Worm (Caenorhabditis elegans): Measurements from ENCODE around the gene K08B12.1.

K08B12.1 gene

DNA sequence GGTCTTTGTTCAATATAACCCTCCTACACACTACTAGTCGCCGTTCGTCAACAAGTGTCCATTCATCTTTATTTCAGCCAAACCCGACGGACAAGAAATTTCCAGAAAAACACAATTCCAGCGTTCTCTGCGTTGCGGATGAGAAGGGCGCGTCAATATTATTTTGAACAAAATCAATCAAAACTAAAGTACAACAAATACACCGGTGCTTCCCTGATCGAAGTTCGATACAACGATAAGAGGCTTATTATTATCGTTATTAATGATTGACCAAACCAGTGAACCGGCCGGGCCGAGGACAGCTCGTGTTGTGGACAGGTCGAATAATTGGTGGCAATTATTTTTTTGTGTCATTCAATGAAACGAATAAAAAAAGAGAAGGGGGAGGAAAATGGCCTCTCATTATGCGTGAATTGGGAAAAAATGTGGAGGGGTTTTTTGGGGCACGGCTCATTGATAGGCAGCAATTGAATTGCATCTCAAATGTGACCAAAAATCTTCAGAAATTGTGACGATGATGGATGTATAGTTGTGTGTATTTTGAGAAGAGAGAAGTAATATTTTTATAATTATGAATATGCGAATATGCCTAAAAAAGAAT is 28.4 kb upstream of the K08B12.1 start:
- TF ChIP-seq ztf-25 (GFP tag; IDR thresholded peaks at IDR 0.05) (no peak), B0336.3 (GFP tag; IDR thresholded peaks at IDR 0.05) (0 out of 2 replicates have a peak, but pooled peaks have one; percentile 26), ccch-3 (GFP tag; optimal IDR thresholded peaks at IDR 0.05) (no peak), Y53G8AR.9 (GFP tag; conservative IDR thresholded peaks at IDR 0.05) (no peak), akir-1 (GFP tag; optimal IDR thresholded peaks at IDR 0.05) (no peak), ceh-58 (GFP tag; IDR thresholded peaks at IDR 0.05) (no peak), repo-1 (tag; optimal IDR thresholded peaks at IDR 0.05) (no peak), attf-5 (GFP tag; optimal IDR thresholded peaks at IDR 0.05) (peak; percentile 16), F37B4.10 (GFP tag; IDR thresholded peaks at IDR 0.05) (no peak), dox-1 (GFP tag; IDR thresholded peaks at IDR 0.05) (peak; percentile 40; the same call in 1 of the 2 replicates), lin-26 (GFP tag; IDR thresholded peaks at IDR 0.05) (no peak), pbrm-1 (GFP tag; IDR thresholded peaks at IDR 0.05) (no peak), nfyb-1 (GFP tag; IDR thresholded peaks at IDR 0.05) (no peak), mes-4 (tag; optimal IDR thresholded peaks at IDR 0.05) (no peak), ztf-26 (tag; optimal IDR thresholded peaks at IDR 0.05) (no peak), hlh-12 (tag; optimal IDR thresholded peaks at IDR 0.05) (no peak), nhr-80 (tag; optimal IDR thresholded peaks at IDR 0.05) (peak; percentile 89), snpc-3.4 (tag; optimal IDR thresholded peaks at IDR 0.05) (no peak), B0019.2 (GFP tag; conservative IDR thresholded peaks at IDR 0.05) (no peak), let-607 (tag; optimal IDR thresholded peaks at IDR 0.05) (no peak), dpff-1 (tag; optimal IDR thresholded peaks at IDR 0.05) (no peak), zfh-2 (GFP tag; conservative IDR thresholded peaks at IDR 0.05) (0 out of 2 replicates have a peak, but pooled peaks have one; percentile 22), ztf-28 (GFP tag; IDR thresholded peaks at IDR 0.05) (no peak), tlf-1 (GFP tag; optimal IDR thresholded peaks at IDR 0.05) (peak; percentile 19), nhr-179 (tag; optimal IDR thresholded peaks at IDR 0.05) (no peak), F10E7.11 (tag; optimal IDR thresholded peaks at IDR 0.05) (no peak), aptf-3 (GFP tag; IDR thresholded peaks at IDR 0.05) (no peak), F55B11.4 (tag; optimal IDR thresholded peaks at IDR 0.05; ENCODE audit: borderline replicate concordance, insufficient read depth) (no peak), nhr-90 (tag; optimal IDR thresholded peaks at IDR 0.05) (no peak), K12H6.12 (tag; optimal IDR thresholded peaks at IDR 0.05) (peak; percentile 27), attf-6 (GFP tag; IDR thresholded peaks at IDR 0.05) (no peak), sptf-2 (GFP tag; optimal IDR thresholded peaks at IDR 0.05) (no peak), F23B12.7 (tag; optimal IDR thresholded peaks at IDR 0.05; ENCODE audit: insufficient read depth) (no peak), athp-1 (tag; optimal IDR thresholded peaks at IDR 0.05) (no peak), T26A5.8 (tag; optimal IDR thresholded peaks at IDR 0.05) (no peak), egrh-3 (GFP tag; IDR thresholded peaks at IDR 0.05) (no peak), F57A8.1 (GFP tag; optimal IDR thresholded peaks at IDR 0.05) (no peak), snpc-1.3 (tag; optimal IDR thresholded peaks at IDR 0.05; ENCODE audit: insufficient read depth) (no peak), madf-6 (GFP tag; IDR thresholded peaks at IDR 0.05) (no peak), ceh-91 (GFP tag; IDR thresholded peaks at IDR 0.05) (no peak), mxl-1 (tag; optimal IDR thresholded peaks at IDR 0.05) (no peak), bed-2 (GFP tag; IDR thresholded peaks at IDR 0.05) (no peak), ZK185.1 (tag; optimal IDR thresholded peaks at IDR 0.05; ENCODE audit: poor library complexity, severe bottlenecking) (no peak), C17E4.6 (GFP tag; IDR thresholded peaks at IDR 0.05) (no peak), D2030.7 (GFP tag; IDR thresholded peaks at IDR 0.05) (no peak), gei-17 (GFP tag; optimal IDR thresholded peaks at IDR 0.05) (no peak), lin-35 (GFP tag; optimal IDR thresholded peaks at IDR 0.05) (no peak), Y79H2A.3 (GFP tag; conservative IDR thresholded peaks at IDR 0.05) (no peak)
